Fruit fly (Drosophila melanogaster): ENCODE results near the gene Pfas.

dm6 chr2L:6036710-6037109 lies 9.1 kb downstream of the Pfas start, which contains the start of gene mtm:
- TF ChIP-seq CTCF (optimal IDR thresholded peaks at IDR 0.05) (no peak), CG8478 (optimal IDR thresholded peaks at IDR 0.05) (no peak)
